Worm (Caenorhabditis elegans) whole organism, late embryonic: ENCODE data around the gene gem-4.

Experiments
- F13H6.1 ChIP-seq: sonication (generic microtip); optimal IDR thresholded peaks from 2 replicates; lab custom pipeline; 2016; ENCODE audit warnings: missing genetic modification characterization, missing compliant biosample characterization
- K09A11.1 ChIP-seq: sonication (generic microtip); optimal IDR thresholded peaks from 2 replicates; lab custom pipeline; 2017; ENCODE audit warnings: antibody characterized with exemption, mild to moderate bottlenecking, missing genetic modification characterization, missing compliant biosample characterization; ENCODE audit not compliant: insufficient read depth
- T23F11.4 ChIP-seq: fragments of 200-800 bp; sonication (Bioruptor generic); optimal IDR thresholded peaks from 2 replicates; lab custom pipeline; 2018; ENCODE audit warnings: mild to moderate bottlenecking, missing genetic modification characterization, missing compliant biosample characterization
- ahr-1 ChIP-seq: sonication (generic microtip); optimal IDR thresholded peaks from 2 replicates; lab custom pipeline; 2016; ENCODE audit warnings: missing genetic modification characterization, missing compliant biosample characterization
- ceh-14 ChIP-seq: sonication (generic microtip); optimal IDR thresholded peaks from 2 replicates; lab custom pipeline; 2016; ENCODE audit warnings: missing genotype, missing genetic modification characterization, missing compliant biosample characterization
- ceh-19 ChIP-seq: fragments of 200-800 bp; sonication (Bioruptor generic); optimal IDR thresholded peaks from 2 replicates; lab custom pipeline; 2018; ENCODE audit warnings: mild to moderate bottlenecking, missing genetic modification characterization, missing compliant biosample characterization
- ceh-2 ChIP-seq: sonication (generic microtip); optimal IDR thresholded peaks from 2 replicates; lab custom pipeline; 2016; ENCODE audit warnings: missing genotype, missing genetic modification characterization, missing compliant biosample characterization
- ceh-24 ChIP-seq: sonication (generic microtip); optimal IDR thresholded peaks from 2 replicates; lab custom pipeline; 2016; ENCODE audit warnings: mild to moderate bottlenecking, missing genetic modification characterization, missing compliant biosample characterization
- ceh-30 ChIP-seq: fragments of 150-350 bp; optimal IDR thresholded peaks from 2 replicates; lab custom pipeline; 2014; ENCODE audit warnings: missing biosample characterization, missing genetic modification characterization
- ceh-34 ChIP-seq: sonication (generic microtip); optimal IDR thresholded peaks from 2 replicates; lab custom pipeline; 2016; ENCODE audit warnings: mild to moderate bottlenecking, missing genetic modification characterization, missing compliant biosample characterization
- ceh-48 ChIP-seq: sonication (generic microtip); optimal IDR thresholded peaks from 2 replicates; lab custom pipeline; 2016; ENCODE audit warnings: missing genetic modification characterization, inconsistent platforms, missing compliant biosample characterization
- ceh-6 ChIP-seq: fragments of 200-800 bp; sonication (Bioruptor generic); optimal IDR thresholded peaks from 2 replicates; lab custom pipeline; 2018; ENCODE audit warnings: mild to moderate bottlenecking, missing genetic modification characterization, missing compliant biosample characterization
- che-1 ChIP-seq: sonication (generic microtip); optimal IDR thresholded peaks from 2 replicates; lab custom pipeline; 2016; ENCODE audit warnings: mild to moderate bottlenecking, missing genetic modification characterization, missing compliant biosample characterization
- elt-2 ChIP-seq: sonication (generic microtip); optimal IDR thresholded peaks from 2 replicates; lab custom pipeline; 2016; ENCODE audit warnings: missing genetic modification reagents, missing genetic modification characterization, missing compliant biosample characterization
- eyg-1 ChIP-seq: sonication (generic microtip); optimal IDR thresholded peaks from 2 replicates; lab custom pipeline; 2016; ENCODE audit warnings: missing genotype, missing genetic modification characterization, missing compliant biosample characterization
- fkh-10 ChIP-seq: fragments of 150-350 bp; optimal IDR thresholded peaks from 2 replicates; lab custom pipeline; 2014; ENCODE audit warnings: missing biosample characterization, missing genetic modification reagents, missing genetic modification characterization
- hlh-13 ChIP-seq: fragments of 200-800 bp; sonication (Bioruptor generic); optimal IDR thresholded peaks from 2 replicates; lab custom pipeline; 2018; ENCODE audit warnings: mild to moderate bottlenecking, missing genetic modification characterization, missing compliant biosample characterization
- hlh-30 ChIP-seq: sonication (generic microtip); optimal IDR thresholded peaks from 2 replicates; lab custom pipeline; 2017; ENCODE audit warnings: antibody characterized with exemption, missing genetic modification characterization, missing compliant biosample characterization; ENCODE audit not compliant: insufficient read depth
- hlh-6 ChIP-seq: sonication (generic microtip); optimal IDR thresholded peaks from 2 replicates; lab custom pipeline; 2016; ENCODE audit warnings: missing genotype, missing genetic modification characterization, missing compliant biosample characterization
- lin-11 ChIP-seq: fragments of 200-800 bp; sonication (Bioruptor generic); optimal IDR thresholded peaks from 2 replicates; lab custom pipeline; 2018; ENCODE audit warnings: mild to moderate bottlenecking, missing genetic modification characterization, missing compliant biosample characterization
- mec-3 ChIP-seq: sonication (generic microtip); optimal IDR thresholded peaks from 2 replicates; lab custom pipeline; 2016; ENCODE audit warnings: borderline replicate concordance, missing genetic modification characterization, missing compliant biosample characterization
- nhr-232 ChIP-seq: sonication (generic microtip); optimal IDR thresholded peaks from 2 replicates; lab custom pipeline; 2016; ENCODE audit warnings: missing genetic modification characterization, missing compliant biosample characterization
- npax-4 ChIP-seq: sonication (generic microtip); optimal IDR thresholded peaks from 2 replicates; lab custom pipeline; 2016; ENCODE audit warnings: missing genetic modification characterization, missing compliant biosample characterization
- odd-2 ChIP-seq: sonication (generic microtip); optimal IDR thresholded peaks from 2 replicates; lab custom pipeline; 2017; ENCODE audit warnings: antibody characterized with exemption, mild to moderate bottlenecking, missing genetic modification characterization, missing compliant biosample characterization
- pag-3 ChIP-seq: sonication (generic microtip); optimal IDR thresholded peaks from 2 replicates; lab custom pipeline; 2016; ENCODE audit warnings: missing compliant biosample characterization, missing genetic modification characterization, borderline replicate concordance
- pat-9 ChIP-seq: fragments of 200-800 bp; sonication (Bioruptor generic); optimal IDR thresholded peaks from 2 replicates; lab custom pipeline; 2018; ENCODE audit warnings: mild to moderate bottlenecking, missing genetic modification characterization, moderate library complexity, missing compliant biosample characterization
- pax-1 ChIP-seq: fragments of 150-350 bp; optimal IDR thresholded peaks from 2 replicates; lab custom pipeline; 2014; ENCODE audit warnings: missing biosample characterization, missing genetic modification characterization
- pha-2 ChIP-seq: sonication (generic microtip); optimal IDR thresholded peaks from 2 replicates; lab custom pipeline; 2017; ENCODE audit warnings: mild to moderate bottlenecking, missing genetic modification characterization, missing compliant biosample characterization
- pha-4 ChIP-seq: fragments of 150-350 bp; optimal IDR thresholded peaks from 2 replicates; lab custom pipeline; 2018; ENCODE audit warnings: missing biosample characterization, missing genetic modification reagents, missing genetic modification characterization
- pros-1 ChIP-seq: fragments of 150-350 bp; optimal IDR thresholded peaks from 2 replicates; lab custom pipeline; 2014; ENCODE audit warnings: missing biosample characterization, missing genetic modification reagents, missing genetic modification characterization
- ref-2 ChIP-seq: sonication (generic microtip); optimal IDR thresholded peaks from 2 replicates; lab custom pipeline; 2016; ENCODE audit warnings: missing genetic modification characterization, missing compliant biosample characterization
- rnt-1 ChIP-seq: sonication (generic microtip); optimal IDR thresholded peaks from 2 replicates; lab custom pipeline; 2016; ENCODE audit warnings: missing genetic modification characterization, missing compliant biosample characterization
- sdc-2 ChIP-seq: sonication (generic microtip); optimal IDR thresholded peaks from 2 replicates; lab custom pipeline; 2016; ENCODE audit warnings: missing genotype, missing genetic modification characterization, missing compliant biosample characterization
- syd-9 ChIP-seq: sonication (generic microtip); optimal IDR thresholded peaks from 2 replicates; lab custom pipeline; 2016; ENCODE audit warnings: mild to moderate bottlenecking, missing genetic modification characterization, moderate library complexity, missing compliant biosample characterization
- tbx-7 ChIP-seq: sonication (generic microtip); optimal IDR thresholded peaks from 2 replicates; lab custom pipeline; 2016; ENCODE audit warnings: missing genotype, missing genetic modification characterization, missing compliant biosample characterization
- ttx-3 ChIP-seq: sonication (generic microtip); optimal IDR thresholded peaks from 2 replicates; lab custom pipeline; 2016; ENCODE audit warnings: missing genetic modification reagents, missing genetic modification characterization, missing compliant biosample characterization
- unc-42 ChIP-seq: sonication (generic microtip); optimal IDR thresholded peaks from 2 replicates; lab custom pipeline; 2016; ENCODE audit warnings: missing genotype, missing genetic modification characterization, missing compliant biosample characterization
- unc-55 ChIP-seq: sonication (generic microtip); optimal IDR thresholded peaks from 2 replicates; lab custom pipeline; 2017; ENCODE audit warnings: missing biosample characterization, missing genetic modification reagents, missing genetic modification characterization
- unc-86 ChIP-seq: sonication (generic microtip); optimal IDR thresholded peaks from 2 replicates; lab custom pipeline; 2016; ENCODE audit warnings: missing genetic modification characterization, missing compliant biosample characterization
- zip-5 ChIP-seq: sonication (generic microtip); optimal IDR thresholded peaks from 2 replicates; lab custom pipeline; 2016; ENCODE audit warnings: missing genetic modification characterization, missing compliant biosample characterization
- ztf-16 ChIP-seq: sonication (generic microtip); optimal IDR thresholded peaks from 2 replicates; lab custom pipeline; 2017; ENCODE audit warnings: missing genetic modification characterization, missing compliant biosample characterization

Gene gem-4

DNA sequence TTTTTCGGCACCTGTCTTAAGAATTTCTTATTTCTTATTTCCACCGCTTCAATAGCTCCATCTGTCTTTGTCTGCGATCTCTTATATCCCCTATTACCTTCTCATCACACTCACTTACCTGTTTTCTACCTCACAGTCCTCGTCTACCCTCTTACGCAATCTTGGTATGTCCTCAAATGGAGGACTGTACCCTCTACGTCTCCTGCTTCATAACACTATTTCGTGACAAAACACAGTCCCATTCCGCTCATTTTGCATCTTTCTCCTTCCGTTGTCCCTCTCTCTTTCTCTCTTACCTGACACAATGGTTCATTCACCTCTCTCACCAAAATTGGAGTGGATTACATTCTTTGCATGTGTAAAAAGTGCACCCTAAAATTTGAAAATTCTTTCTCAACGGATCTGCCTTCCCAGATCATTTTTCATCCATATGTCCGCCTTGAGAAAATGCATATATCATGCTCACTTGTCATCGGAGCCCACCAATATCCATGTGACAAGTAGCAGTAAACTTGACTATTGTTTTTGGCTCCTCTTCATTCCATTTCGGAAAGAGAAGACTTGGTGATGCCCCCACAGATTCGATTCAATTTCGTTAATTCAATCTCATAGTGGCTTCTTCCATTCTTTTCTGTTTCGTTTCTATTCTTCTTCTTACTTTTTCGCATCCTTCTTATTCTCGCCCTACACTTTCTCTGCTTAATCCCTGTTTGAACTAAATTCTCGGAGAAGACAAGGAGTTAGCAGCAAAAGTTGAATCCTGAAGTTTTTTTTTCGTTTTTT lies 28.2 kb upstream of the gem-4 start:
- no peak for TF ChIP-seq T23F11.4 (GFP tag; lab: Kevin White, UChicago)
- no peak for TF ChIP-seq ztf-16 (tag; lab: Kevin White, UChicago)
- no peak for TF ChIP-seq syd-9
- TF ChIP-seq ceh-2 (tag; lab: Kevin White, UChicago), result no peak
- peak; percentile 98 for TF ChIP-seq unc-42
- no peak for TF ChIP-seq F13H6.1 (tag; lab: Kevin White, UChicago)
- TF ChIP-seq ref-2 (tag; lab: Kevin White, UChicago), result peak; percentile 59
- TF ChIP-seq ceh-30, result no peak
- TF ChIP-seq fkh-10 (GFP tag; lab: Kevin White, UChicago), result peak; percentile 20
- TF ChIP-seq, all 69 proteins: peak for 3

DNA sequence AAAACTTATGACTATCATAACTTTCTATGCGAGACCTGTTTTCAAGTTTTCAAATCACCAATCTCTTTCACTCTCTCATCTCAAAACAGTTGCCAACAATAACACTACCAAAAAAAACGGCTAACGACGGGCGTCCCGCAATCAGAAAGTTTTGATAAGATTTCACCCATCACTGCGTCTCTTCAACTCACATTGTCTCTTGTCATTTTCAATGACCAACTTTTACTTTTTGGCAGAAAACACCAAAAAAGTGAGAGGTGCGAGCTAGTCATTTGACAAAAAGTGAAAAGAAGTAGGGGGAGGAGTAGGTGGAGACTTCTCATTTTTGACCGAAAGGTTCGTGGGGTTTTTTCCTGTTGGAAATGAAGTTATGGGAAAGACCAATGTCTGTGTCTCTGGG lies 26.8 kb upstream of the gem-4 start:
- no peak for TF ChIP-seq eyg-1 (tag; lab: Kevin White, UChicago)
- TF ChIP-seq pag-3 (tag; lab: Kevin White, UChicago), result no peak
- TF ChIP-seq ceh-34, result no peak
- TF ChIP-seq, all 69 proteins: peak for 0

DNA sequence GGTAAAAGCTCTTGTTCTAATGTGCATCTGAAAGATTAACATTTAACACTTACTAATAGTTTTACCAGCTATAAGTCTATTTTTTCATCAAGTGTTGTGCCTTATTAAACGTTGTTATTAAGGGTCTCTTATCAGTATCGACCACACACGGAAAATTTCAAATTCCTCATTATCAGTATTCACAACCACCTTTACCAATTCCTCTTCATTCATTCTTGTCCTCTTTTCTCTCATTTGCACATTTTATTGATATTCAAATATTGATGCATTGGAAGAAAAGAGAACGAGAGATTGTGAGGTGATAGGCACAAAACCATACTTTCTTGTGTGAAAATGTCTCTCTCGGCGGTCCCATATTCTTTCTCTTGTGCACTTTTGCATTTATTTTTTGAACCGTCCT lies 23.6 kb upstream of the gem-4 start:
- TF ChIP-seq elt-2 (tag; lab: Kevin White, UChicago) (peak; percentile 31), T23F11.4 (GFP tag; lab: Kevin White, UChicago) (no peak)

DNA sequence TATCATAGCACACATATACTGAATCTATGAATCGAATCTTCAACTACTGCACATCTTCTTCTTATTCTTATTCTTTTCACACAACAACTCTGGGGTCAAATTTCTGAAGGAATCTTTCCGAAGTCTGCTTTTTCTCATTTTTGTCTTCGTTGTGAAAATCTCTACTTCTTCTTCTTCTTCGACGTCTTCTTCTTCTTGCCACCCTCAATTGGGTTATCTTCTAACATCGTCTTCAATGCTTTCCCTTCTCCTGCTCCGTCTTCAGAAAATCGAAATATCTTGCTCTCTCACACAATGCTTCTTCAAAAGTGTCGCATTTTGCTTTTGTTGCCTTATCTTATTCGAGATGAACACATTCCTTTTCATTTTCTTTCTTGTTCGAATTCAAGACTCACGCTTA lies 22.2 kb upstream of the gem-4 start:
- TF ChIP-seq unc-86 (tag; lab: Kevin White, UChicago) (no peak), unc-42 (peak; percentile 86)

DNA sequence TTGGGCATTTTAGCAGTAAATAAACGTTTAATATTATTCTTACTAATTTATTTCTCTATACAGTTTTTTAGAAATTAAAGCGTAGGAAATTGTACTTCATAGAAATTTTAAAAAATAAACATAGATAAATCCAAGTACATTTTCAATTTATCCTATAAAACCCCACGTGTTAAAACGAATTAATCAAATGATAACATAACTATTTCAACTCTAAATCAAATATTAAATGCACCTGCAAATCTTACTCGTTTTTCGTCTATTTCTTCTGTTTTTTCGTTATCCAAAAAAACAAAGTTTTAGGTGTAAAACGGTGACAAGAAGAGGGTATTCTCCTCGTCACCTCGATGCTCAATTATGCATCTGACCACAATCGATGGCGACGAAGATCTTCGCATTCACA lies 10.4 kb upstream of the gem-4 start, which contains the start of gene K01A6.6:
TSS of gene K01A6.6 (plus strand) at position 301 of the 400 bp plus-strand sequence.
- TF ChIP-seq pat-9 (no peak), pha-2 (no peak), unc-55 (GFP tag; lab: Kevin White, UChicago) (no peak), ceh-19 (GFP tag; lab: Kevin White, UChicago) (no peak), ceh-14 (tag; lab: Kevin White, UChicago) (no peak), ceh-48 (tag; lab: Kevin White, UChicago) (no peak), pros-1 (tag; lab: Kevin White, UChicago) (no peak), pax-1 (tag; lab: Kevin White, UChicago) (no peak), rnt-1 (tag; lab: Kevin White, UChicago) (no peak), zip-5 (tag; lab: Kevin White, UChicago) (no peak), ceh-24 (tag; lab: Kevin White, UChicago) (no peak), hlh-6 (tag; lab: Kevin White, UChicago) (no peak), K09A11.1 (tag; lab: Kevin White, UChicago) (no peak)

DNA sequence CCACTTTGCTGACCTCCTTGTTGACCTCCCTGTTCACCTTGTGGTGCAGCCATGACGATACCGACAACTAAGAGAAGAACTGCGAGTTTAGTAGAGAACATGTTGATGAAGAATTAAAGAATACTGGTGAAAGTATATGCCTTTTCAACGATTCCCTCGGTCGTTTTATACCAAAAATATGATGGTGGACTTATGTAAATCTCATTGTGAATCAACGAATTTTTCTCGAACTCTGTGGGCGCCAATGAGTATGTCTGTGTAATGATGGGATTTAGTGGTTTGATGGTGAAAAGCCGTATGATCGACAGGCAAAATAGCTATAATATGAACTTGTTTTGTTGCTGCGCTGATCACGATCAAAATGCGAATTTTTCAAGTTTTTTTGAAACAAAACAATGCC lies 8.2 kb upstream of the gem-4 start, which contains the start of gene K01A6.8:
TSS of gene K01A6.8 (minus strand) at position 101 of the 400 bp plus-strand sequence.
- no peak for TF ChIP-seq che-1 (tag; lab: Kevin White, UChicago)
- no peak for TF ChIP-seq ttx-3 (tag; lab: Kevin White, UChicago)
- TF ChIP-seq hlh-13 (GFP tag; lab: Kevin White, UChicago), result no peak
- TF ChIP-seq T23F11.4 (GFP tag; lab: Kevin White, UChicago), result no peak
- no peak for TF ChIP-seq npax-4
- no peak for TF ChIP-seq odd-2 (tag; lab: Kevin White, UChicago)
- no peak for TF ChIP-seq sdc-2
- no peak for TF ChIP-seq pha-2
- no peak for TF ChIP-seq mec-3
- TF ChIP-seq eyg-1 (tag; lab: Kevin White, UChicago), result no peak
- TF ChIP-seq tbx-7 (tag; lab: Kevin White, UChicago), result no peak
- TF ChIP-seq nhr-232 (tag; lab: Kevin White, UChicago), result no peak
- no peak for TF ChIP-seq hlh-30
- TF ChIP-seq lin-11 (tag; lab: Kevin White, UChicago), result no peak
- no peak for TF ChIP-seq ahr-1 (tag; lab: Kevin White, UChicago)
- TF ChIP-seq pha-4 (tag; lab: Kevin White, UChicago), result no peak
- no peak for TF ChIP-seq ceh-6 (GFP tag; lab: Kevin White, UChicago)
